Fruit fly (Drosophila melanogaster): ENCODE data around the gene TyrR.

Gene TyrR

DNA sequence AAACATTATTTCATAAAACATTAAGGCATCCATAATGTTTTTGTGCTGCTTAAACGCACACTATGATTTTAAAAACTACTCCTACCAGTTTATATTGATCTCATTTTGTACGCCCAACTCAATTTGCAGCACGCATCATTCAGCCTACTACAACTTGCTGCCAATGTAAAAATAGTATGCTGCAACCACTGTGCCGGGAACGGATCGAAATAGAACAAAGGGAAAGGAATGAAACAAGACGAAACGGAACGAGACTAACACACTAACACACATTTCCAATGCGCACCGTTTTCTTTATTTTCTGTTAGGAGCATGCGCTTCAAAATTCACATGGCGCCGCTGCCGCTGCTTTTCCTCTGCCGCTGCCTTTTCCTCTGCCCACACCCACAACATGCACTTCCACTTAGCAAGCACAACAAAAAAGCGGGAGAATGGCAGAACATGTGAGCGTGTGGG is 14.0 kb upstream of the TyrR start (continued):
- TF ChIP-seq Doc2 (GFP tag; IDR thresholded peaks at IDR 0.05) (no peak), ssp (GFP tag; IDR thresholded peaks at IDR 0.05) (no peak), zfh1 (GFP tag; IDR thresholded peaks at IDR 0.05) (no peak), trh (GFP tag; optimal IDR thresholded peaks at IDR 0.05) (no peak), stwl (tag; optimal IDR thresholded peaks at IDR 0.05) (no peak), kah (GFP tag; optimal IDR thresholded peaks at IDR 0.05) (peak; percentile 96), CG9932 (GFP tag; IDR thresholded peaks at IDR 0.05) (peak; percentile 61), CG10431 (GFP tag; optimal IDR thresholded peaks at IDR 0.05) (no peak), CG3838 (GFP tag; optimal IDR thresholded peaks at IDR 0.05) (no peak), Hr3 (GFP tag; optimal IDR thresholded peaks at IDR 0.05) (no peak), CG18262 (tag; optimal IDR thresholded peaks at IDR 0.05) (peak; percentile 15), fru (optimal IDR thresholded peaks at IDR 0.05) (no peak), sim (GFP tag; IDR thresholded peaks at IDR 0.05) (no peak), CG12391 (tag; optimal IDR thresholded peaks at IDR 0.05) (peak; percentile 1), CG32767 (GFP tag; IDR thresholded peaks at IDR 0.05) (no peak), CG5953 (GFP tag; IDR thresholded peaks at IDR 0.05) (no peak), sens (GFP tag) (peak; percentile 33), pho (GFP tag; optimal IDR thresholded peaks at IDR 0.05) (no peak), CG11696 (GFP tag; IDR thresholded peaks at IDR 0.05) (no peak), crp (GFP tag; optimal IDR thresholded peaks at IDR 0.05) (no peak), Hsf (GFP tag; optimal IDR thresholded peaks at IDR 0.05) (peak; percentile 9), Camta (GFP tag; optimal IDR thresholded peaks at IDR 0.05) (no peak), CG6854 (GFP tag; optimal IDR thresholded peaks at IDR 0.05) (no peak), CG17385 (GFP tag; optimal IDR thresholded peaks at IDR 0.05) (no peak), twi (tag; optimal IDR thresholded peaks at IDR 0.05) (peak; percentile 39), chinmo (GFP tag; IDR thresholded peaks at IDR 0.05; ENCODE audit: partially characterized antibody) (peak; percentile 77; the same call in 2 of the 4 replicates), CG17359 (tag; optimal IDR thresholded peaks at IDR 0.05) (peak; percentile 18), zfh2 (GFP tag; optimal IDR thresholded peaks at IDR 0.05) (no peak), CG30020 (tag; optimal IDR thresholded peaks at IDR 0.05) (no peak), gem (tag; optimal IDR thresholded peaks at IDR 0.05) (peak; percentile 50), br (optimal IDR thresholded peaks at IDR 0.05) (no peak), ewg (GFP tag; optimal IDR thresholded peaks at IDR 0.05) (peak; percentile 92), mld (GFP tag; IDR thresholded peaks at IDR 0.05; ENCODE audit: partially characterized antibody) (no peak), CG43689 (GFP tag; IDR thresholded peaks at IDR 0.05) (no peak), ci (GFP tag; IDR thresholded peaks at IDR 0.05) (peak; percentile 54; the same call in 1 of the 3 replicates), CG11085 (GFP tag; IDR thresholded peaks at IDR 0.05) (no peak), CG12942 (GFP tag; optimal IDR thresholded peaks at IDR 0.05) (no peak), bigmax (GFP tag; optimal IDR thresholded peaks at IDR 0.05) (no peak), CG1529 (GFP tag; optimal IDR thresholded peaks at IDR 0.05) (no peak), Sin3A (optimal IDR thresholded peaks at IDR 0.05) (no peak), CG8359 (GFP tag; optimal IDR thresholded peaks at IDR 0.05; ENCODE audit: borderline replicate concordance) (no peak), pros (GFP tag; optimal IDR thresholded peaks at IDR 0.05) (no peak), bowl (GFP tag; IDR thresholded peaks at IDR 0.05) (no peak), oc (tag; optimal IDR thresholded peaks at IDR 0.05) (no peak), CG10321 (GFP tag; IDR thresholded peaks at IDR 0.05) (no peak), CG7987 (GFP tag; optimal IDR thresholded peaks at IDR 0.05) (no peak), BtbVII (GFP tag; optimal IDR thresholded peaks at IDR 0.05) (no peak), maf-S (GFP tag; optimal IDR thresholded peaks at IDR 0.05) (peak; percentile 38), Sox102F (GFP tag; optimal IDR thresholded peaks at IDR 0.05) (peak; percentile 40), CG2678 (tag; optimal IDR thresholded peaks at IDR 0.05) (peak; percentile 44), Dref (GFP tag; IDR thresholded peaks at IDR 0.05) (no peak), CG17829 (tag; optimal IDR thresholded peaks at IDR 0.05) (no peak), onecut (GFP tag; IDR thresholded peaks at IDR 0.05) (peak; percentile 41)

All from whole organism, embryonic.